Fruit fly (Drosophila melanogaster) whole organism, embryonic: ENCODE data around the gene CG32573.

Experiments
- ATbp ChIP-seq: fragments of 200-800 bp; sonication (Bioruptor generic); optimal IDR thresholded peaks from 2 replicates; lab custom pipeline; 2017; ENCODE audit warnings: missing biosample characterization, mild to moderate bottlenecking, missing genetic modification characterization, missing genetic modification reagents
- Abd-B ChIP-seq: fragments of 200-800 bp; sonication (Bioruptor generic); optimal IDR thresholded peaks from 2 replicates; lab custom pipeline; 2018; ENCODE audit warnings: missing biosample characterization, mild to moderate bottlenecking, missing genetic modification characterization, moderate library complexity
- Ada2b ChIP-seq: fragments of 200-800 bp; sonication (Bioruptor generic); IDR thresholded peaks from 2 replicates; pipeline ENCODE4 v1.3.6; 2022; ENCODE audit warnings: missing biosample characterization, missing genetic modification characterization
- Bteb2 ChIP-seq: fragments of 200-800 bp; sonication (Bioruptor generic); optimal IDR thresholded peaks from 2 replicates; lab custom pipeline; 2016; ENCODE audit warnings: missing biosample characterization, missing genetic modification characterization
- CG1024 ChIP-seq: fragments of 200-800 bp; sonication (Bioruptor generic); IDR thresholded peaks from 2 replicates; pipeline ENCODE4 v1.3.6; 2022; ENCODE audit warnings: missing biosample characterization, missing genetic modification characterization
- CG12236 ChIP-seq: fragments of 200-800 bp; sonication (Bioruptor generic); optimal IDR thresholded peaks from 2 replicates; lab custom pipeline; 2016; ENCODE audit warnings: missing biosample characterization, missing genetic modification characterization
- CG12769 ChIP-seq: fragments of 200-800 bp; sonication (Bioruptor generic); optimal IDR thresholded peaks from 2 replicates; lab custom pipeline; 2019; ENCODE audit warnings: missing biosample characterization, mild to moderate bottlenecking, missing genetic modification characterization, moderate library complexity
- CG14050 ChIP-seq: fragments of 200-800 bp; sonication (Bioruptor generic); IDR thresholded peaks from 3 replicates; pipeline ENCODE4 v1.3.6; 2022; ENCODE audit warnings: missing biosample characterization, missing genetic modification characterization
- CG14965 ChIP-seq: fragments of 200-800 bp; sonication (Bioruptor generic); optimal IDR thresholded peaks from 2 replicates; lab custom pipeline; 2016; ENCODE audit warnings: missing biosample characterization, missing genetic modification characterization, borderline replicate concordance
- CG1529 ChIP-seq: fragments of 200-800 bp; sonication (Bioruptor generic); optimal IDR thresholded peaks from 3 replicates; lab custom pipeline; 2018; ENCODE audit warnings: missing biosample characterization, missing genetic modification characterization
- CG15601 ChIP-seq: fragments of 200-800 bp; sonication (Bioruptor generic); optimal IDR thresholded peaks from 3 replicates; lab custom pipeline; 2019; ENCODE audit warnings: missing biosample characterization, mild to moderate bottlenecking, missing genetic modification characterization, moderate library complexity
- CG15696 ChIP-seq: fragments of 200-800 bp; sonication (Bioruptor generic); optimal IDR thresholded peaks from 2 replicates; lab custom pipeline; 2019; ENCODE audit warnings: missing biosample characterization, mild to moderate bottlenecking, missing genetic modification characterization, moderate library complexity
- CG2875 ChIP-seq: fragments of 200-800 bp; sonication (Bioruptor generic); optimal IDR thresholded peaks from 2 replicates; lab custom pipeline; 2017; ENCODE audit warnings: missing biosample characterization, mild to moderate bottlenecking, missing genetic modification characterization, missing genetic modification reagents
- CG3407 ChIP-seq: fragments of 200-800 bp; sonication (Bioruptor generic); optimal IDR thresholded peaks from 2 replicates; lab custom pipeline; 2018; ENCODE audit warnings: missing biosample characterization, mild to moderate bottlenecking, missing genetic modification characterization
- CG4328 ChIP-seq: fragments of 200-800 bp; sonication (Bioruptor generic); optimal IDR thresholded peaks from 3 replicates; lab custom pipeline; 2017; ENCODE audit warnings: missing biosample characterization, missing genetic modification reagents, missing genetic modification characterization
- CG5245 ChIP-seq: fragments of 200-800 bp; sonication (Bioruptor generic); optimal IDR thresholded peaks from 3 replicates; lab custom pipeline; 2016; ENCODE audit warnings: missing biosample characterization, missing genetic modification characterization
- CG6175 ChIP-seq: fragments of 200-800 bp; sonication (Bioruptor generic); IDR thresholded peaks from 3 replicates; pipeline ENCODE4 v1.3.6; 2022; ENCODE audit warnings: missing biosample characterization, missing genetic modification characterization
- CG6654 ChIP-seq: fragments of 200-800 bp; sonication (Bioruptor generic); optimal IDR thresholded peaks from 2 replicates; lab custom pipeline; 2017; ENCODE audit warnings: missing biosample characterization, mild to moderate bottlenecking, missing genetic modification characterization
- CG6689 ChIP-seq: fragments of 200-800 bp; sonication (Bioruptor generic); IDR thresholded peaks from 2 replicates; pipeline ENCODE4 v1.3.6; 2022; ENCODE audit warnings: missing biosample characterization, missing genetic modification characterization
- Dp ChIP-seq: fragments of 200-800 bp; sonication (Bioruptor generic); optimal IDR thresholded peaks from 2 replicates; lab custom pipeline; 2018; ENCODE audit warnings: missing biosample characterization, mild to moderate bottlenecking, missing genetic modification characterization, moderate library complexity
- Dref ChIP-seq: fragments of 200-800 bp; sonication (Bioruptor generic); IDR thresholded peaks from 2 replicates; pipeline ENCODE4 v1.3.6; 2022; ENCODE audit warnings: missing biosample characterization, missing genetic modification characterization
- E2f2 ChIP-seq: fragments of 200-800 bp; sonication (Bioruptor generic); IDR thresholded peaks from 2 replicates; pipeline ENCODE4 v1.3.6; 2022; ENCODE audit warnings: missing biosample characterization, missing genetic modification characterization
- Gug ChIP-seq: fragments of 200-800 bp; sonication (Bioruptor generic); IDR thresholded peaks from 4 replicates; pipeline ENCODE4 v1.3.6; 2022; ENCODE audit warnings: missing biosample characterization, missing genetic modification characterization
- HLH3B ChIP-seq: fragments of 200-800 bp; sonication (Bioruptor generic); IDR thresholded peaks from 2 replicates; pipeline ENCODE4 v1.3.6; 2022; ENCODE audit warnings: missing biosample characterization, missing genetic modification characterization
- Mad ChIP-seq: fragments of 200-800 bp; sonication (Bioruptor generic); optimal IDR thresholded peaks from 2 replicates; lab custom pipeline; 2016; ENCODE audit warnings: missing biosample characterization, missing genetic modification characterization
- Mes4 ChIP-seq: fragments of 200-800 bp; sonication (Bioruptor generic); optimal IDR thresholded peaks from 2 replicates; lab custom pipeline; 2016; ENCODE audit warnings: missing biosample characterization, missing genetic modification characterization
- NfI ChIP-seq: fragments of 200-800 bp; sonication (Bioruptor generic); optimal IDR thresholded peaks from 3 replicates; lab custom pipeline; 2018; ENCODE audit warnings: missing biosample characterization, mild to moderate bottlenecking, missing genetic modification characterization, moderate library complexity
- Side ChIP-seq: fragments of 200-800 bp; sonication (Bioruptor generic); optimal IDR thresholded peaks from 2 replicates; lab custom pipeline; 2016; ENCODE audit warnings: missing biosample characterization, missing genetic modification characterization
- Six4 ChIP-seq: fragments of 200-800 bp; sonication (Bioruptor generic); optimal IDR thresholded peaks from 2 replicates; lab custom pipeline; 2016; ENCODE audit warnings: missing biosample characterization, missing genetic modification characterization
- ato ChIP-seq: fragments of 200-800 bp; sonication (Bioruptor generic); IDR thresholded peaks from 2 replicates; pipeline ENCODE4 v1.3.6; 2022; ENCODE audit warnings: missing biosample characterization, missing genetic modification characterization; ENCODE audit not compliant: partially characterized antibody
- fd3F ChIP-seq: fragments of 200-800 bp; sonication (Bioruptor generic); optimal IDR thresholded peaks from 2 replicates; lab custom pipeline; 2018; ENCODE audit warnings: missing biosample characterization, mild to moderate bottlenecking, missing genetic modification characterization, moderate library complexity
- ftz-f1 ChIP-seq: fragments of 200-800 bp; sonication (Bioruptor generic); optimal IDR thresholded peaks from 2 replicates; lab custom pipeline; 2016; ENCODE audit warnings: missing biosample characterization, missing genetic modification characterization
- gcm ChIP-seq: fragments of 200-800 bp; sonication (Bioruptor generic); optimal IDR thresholded peaks from 2 replicates; lab custom pipeline; 2019; ENCODE audit warnings: missing biosample characterization, mild to moderate bottlenecking, missing genetic modification characterization, moderate library complexity
- gcm2 ChIP-seq: fragments of 200-800 bp; sonication (Bioruptor generic); optimal IDR thresholded peaks from 2 replicates; lab custom pipeline; 2016; ENCODE audit warnings: missing biosample characterization, missing genetic modification characterization
- gem ChIP-seq: fragments of 200-800 bp; sonication (Bioruptor generic); optimal IDR thresholded peaks from 2 replicates; lab custom pipeline; 2019; ENCODE audit warnings: missing biosample characterization, mild to moderate bottlenecking, missing genetic modification characterization, moderate library complexity
- gsb ChIP-seq: fragments of 200-800 bp; sonication (Bioruptor generic); IDR thresholded peaks from 2 replicates; pipeline ENCODE4 v1.3.6; 2022; ENCODE audit warnings: missing biosample characterization, missing genetic modification characterization
- gsb-n ChIP-seq: fragments of 200-800 bp; sonication (Bioruptor generic); optimal IDR thresholded peaks from 3 replicates; lab custom pipeline; 2018; ENCODE audit warnings: missing biosample characterization, mild to moderate bottlenecking, missing genetic modification characterization
- hb ChIP-seq: fragments of 200-800 bp; sonication (Bioruptor generic); IDR thresholded peaks from 3 replicates; pipeline ENCODE4 v1.3.6; 2022; ENCODE audit warnings: missing biosample characterization, missing genetic modification characterization; ENCODE audit not compliant: partially characterized antibody
- jigr1 ChIP-seq: fragments of 200-800 bp; sonication (Bioruptor generic); IDR thresholded peaks from 3 replicates; pipeline ENCODE4 v1.3.6; 2022; ENCODE audit warnings: missing biosample characterization, missing genetic modification characterization
- mam ChIP-seq: fragments of 200-800 bp; sonication (Bioruptor generic); optimal IDR thresholded peaks from 3 replicates; lab custom pipeline; 2016; ENCODE audit warnings: missing biosample characterization, missing genetic modification characterization
- nom ChIP-seq: fragments of 200-800 bp; sonication (Bioruptor generic); optimal IDR thresholded peaks from 2 replicates; lab custom pipeline; 2017; ENCODE audit warnings: missing biosample characterization, missing genetic modification characterization, mild to moderate bottlenecking, moderate library complexity, missing genetic modification reagents
- p53 ChIP-seq: fragments of 200-800 bp; sonication (Bioruptor generic); optimal IDR thresholded peaks from 2 replicates; lab custom pipeline; 2016; ENCODE audit warnings: missing biosample characterization, missing genetic modification characterization
- pb ChIP-seq: fragments of 200-800 bp; sonication (Bioruptor generic); optimal IDR thresholded peaks from 3 replicates; lab custom pipeline; 2016; ENCODE audit warnings: missing biosample characterization, missing genetic modification characterization
- peb ChIP-seq: fragments of 200-800 bp; sonication (Bioruptor generic); IDR thresholded peaks from 2 replicates; pipeline ENCODE4 v1.3.6; 2022; ENCODE audit warnings: missing biosample characterization, missing genetic modification characterization
- pfk ChIP-seq: fragments of 200-800 bp; sonication (Bioruptor generic); optimal IDR thresholded peaks from 2 replicates; lab custom pipeline; 2018; ENCODE audit warnings: missing biosample characterization, mild to moderate bottlenecking, missing genetic modification characterization, moderate library complexity
- scrt ChIP-seq: fragments of 200-800 bp; sonication (Bioruptor generic); optimal IDR thresholded peaks from 2 replicates; lab custom pipeline; 2018; ENCODE audit warnings: missing biosample characterization, mild to moderate bottlenecking, missing genetic modification characterization, moderate library complexity
- seq ChIP-seq: fragments of 200-800 bp; sonication (Bioruptor generic); IDR thresholded peaks from 2 replicates; pipeline ENCODE4 v1.3.6; 2022; ENCODE audit warnings: missing biosample characterization, missing genetic modification characterization
- tin ChIP-seq: fragments of 200-800 bp; sonication (Bioruptor generic); optimal IDR thresholded peaks from 3 replicates; lab custom pipeline; 2016; ENCODE audit warnings: missing biosample characterization, missing genetic modification characterization

The CG32573 gene

DNA sequence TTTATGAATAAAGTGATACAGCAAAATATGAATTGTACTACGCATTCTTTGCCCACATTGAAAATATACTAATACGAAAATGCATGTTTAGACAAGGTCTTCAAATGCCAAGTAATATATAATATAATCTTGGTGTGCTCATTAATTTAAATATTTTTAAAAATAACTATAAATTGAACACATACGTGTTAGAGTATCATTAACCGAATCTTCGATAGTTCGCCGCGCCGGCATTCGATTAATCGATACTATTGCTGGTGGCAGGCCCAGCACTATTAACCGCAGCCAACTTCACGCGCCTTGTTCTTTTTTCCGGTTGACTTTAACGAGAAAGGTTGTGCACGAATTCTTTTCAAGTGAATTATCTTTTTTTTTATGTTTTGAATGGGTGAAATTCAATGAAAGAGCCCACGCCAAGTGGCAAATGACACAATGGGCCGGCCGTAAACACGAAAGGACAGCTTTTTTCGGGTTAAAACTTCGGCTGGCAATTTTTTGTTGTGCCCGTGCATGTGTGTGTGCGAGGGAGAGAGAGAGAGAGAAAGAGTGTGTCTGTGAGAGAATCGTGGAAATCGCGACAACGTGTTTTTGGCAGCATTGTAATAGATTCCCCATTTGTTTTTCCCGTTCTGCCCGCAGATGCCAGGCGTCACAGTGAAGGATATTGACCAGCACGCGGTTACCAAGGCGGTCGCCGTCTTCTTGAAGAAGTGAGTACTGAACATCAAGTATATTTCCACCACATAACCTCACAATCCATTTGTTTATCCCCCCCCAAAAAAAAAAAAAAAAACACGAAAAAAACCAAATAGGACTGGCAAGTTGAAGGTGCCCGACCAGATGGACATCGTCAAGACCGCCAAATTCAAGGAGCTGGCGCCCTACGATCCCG lies 13.3 kb upstream of the CG32573 start, which contains the start of gene RpS19a (continued):
- TF ChIP-seq CG12769: peak; percentile 53
- TF ChIP-seq Abd-B: peak; percentile 16
- peak; percentile 27 for TF ChIP-seq CG5245 (GFP tag; lab: Kevin White, UChicago)
- TF ChIP-seq CG3407 (GFP tag; lab: Kevin White, UChicago): peak; percentile 67
- TF ChIP-seq p53 (GFP tag; lab: Kevin White, UChicago): no peak
- peak; percentile 56 for TF ChIP-seq HLH3B (GFP tag; lab: Robert Waterston, UW)
- TF ChIP-seq ATbp (GFP tag; lab: Kevin White, UChicago): peak; percentile 83
- TF ChIP-seq Bteb2 (GFP tag; lab: Kevin White, UChicago): peak; percentile 36
- TF ChIP-seq NfI (GFP tag; lab: Kevin White, UChicago): peak; percentile 92
- TF ChIP-seq gcm2 (GFP tag; lab: Kevin White, UChicago): peak; percentile 36
- TF ChIP-seq gsb: 0 out of 2 replicates have a peak, but pooled peaks have one; percentile 48
- TF ChIP-seq CG15601 (tag; lab: Kevin White, UChicago): peak; percentile 67
- TF ChIP-seq hb (GFP tag; lab: Robert Waterston, UW): no peak
- 0 out of 2 replicates have a peak, but pooled peaks have one; percentile 39 for TF ChIP-seq ato (GFP tag; lab: Robert Waterston, UW)
- TF ChIP-seq pb (GFP tag; lab: Kevin White, UChicago): peak; percentile 80
- TF ChIP-seq CG14965 (GFP tag; lab: Kevin White, UChicago): no peak
- TF ChIP-seq CG6654 (GFP tag; lab: Kevin White, UChicago): peak; percentile 55
- peak; percentile 58 for TF ChIP-seq gem (tag; lab: Kevin White, UChicago)
- peak; percentile 65 for TF ChIP-seq Side (GFP tag; lab: Kevin White, UChicago)
- TF ChIP-seq jigr1 (GFP tag; lab: Robert Waterston, UW): no peak
- TF ChIP-seq CG4328 (GFP tag; lab: Kevin White, UChicago): peak; percentile 85
- TF ChIP-seq nom: peak; percentile 91
- peak; percentile 67 for TF ChIP-seq gcm
- no peak for TF ChIP-seq mam (GFP tag; lab: Kevin White, UChicago)
- peak; percentile 40 for TF ChIP-seq tin (GFP tag; lab: Kevin White, UChicago)
- TF ChIP-seq Dref (GFP tag; lab: Robert Waterston, UW): peak; percentile 75
- TF ChIP-seq E2f2 (GFP tag; lab: Robert Waterston, UW): peak; percentile 58
- peak; percentile 59 for TF ChIP-seq CG6689
- no peak for TF ChIP-seq Six4 (GFP tag; lab: Kevin White, UChicago)
- TF ChIP-seq CG1024 (GFP tag; lab: Robert Waterston, UW): peak; percentile 68
- TF ChIP-seq CG15696: no peak
- peak; percentile 73 for TF ChIP-seq CG6175 (GFP tag; lab: Robert Waterston, UW)
- TF ChIP-seq seq (GFP tag; lab: Robert Waterston, UW): peak; percentile 53; the same call in 1 of the 2 replicates
- TF ChIP-seq gsb-n (tag; lab: Kevin White, UChicago): peak; percentile 63
- TF ChIP-seq fd3F (GFP tag; lab: Kevin White, UChicago): peak; percentile 47
- TF ChIP-seq CG1529: peak; percentile 81
- TF ChIP-seq CG14050 (GFP tag; lab: Robert Waterston, UW): peak; percentile 49; the same call in 2 of the 3 replicates
- peak; percentile 80 for TF ChIP-seq pfk (GFP tag; lab: Kevin White, UChicago)
- peak; percentile 78 for TF ChIP-seq CG2875 (GFP tag; lab: Kevin White, UChicago)
- TF ChIP-seq Mes4 (GFP tag; lab: Kevin White, UChicago): peak; percentile 66
- TF ChIP-seq Dp (GFP tag; lab: Kevin White, UChicago): peak; percentile 40
- TF ChIP-seq Ada2b (GFP tag; lab: Robert Waterston, UW): peak; percentile 34; the same call in 1 of the 2 replicates
- TF ChIP-seq ftz-f1 (GFP tag; lab: Kevin White, UChicago): no peak
- peak; percentile 57 for TF ChIP-seq Mad (GFP tag; lab: Kevin White, UChicago)
- TF ChIP-seq peb (GFP tag; lab: Robert Waterston, UW): peak; percentile 23; the same call in 1 of the 2 replicates
- TF ChIP-seq scrt (GFP tag; lab: Kevin White, UChicago): peak; percentile 77
- TF ChIP-seq CG12236 (GFP tag; lab: Kevin White, UChicago): peak; percentile 7
- TF ChIP-seq Gug: peak; percentile 38; the same call in 2 of the 4 replicates
